Fruit fly (Drosophila melanogaster): ENCODE results near the gene CG6254.

- TF ChIP-seq woc (GFP tag; optimal IDR thresholded peaks at IDR 0.05) (no peak), dmrt93B (GFP tag; optimal IDR thresholded peaks at IDR 0.05) (no peak), usp (GFP tag; optimal IDR thresholded peaks at IDR 0.05) (no peak), br (GFP tag; optimal IDR thresholded peaks at IDR 0.05) (no peak), Jra (GFP tag; optimal IDR thresholded peaks at IDR 0.05) (no peak), Sp1 (GFP tag; optimal IDR thresholded peaks at IDR 0.05) (peak; percentile 43), jim (GFP tag; optimal IDR thresholded peaks at IDR 0.05) (peak; percentile 69)
Observed at dm6 chr3R:10189520-10189919, 28.4 kb upstream of the CG6254 start, which contains the start of gene CG12814.

Measured in whole organism, wandering third instar larva.